Worm (Caenorhabditis elegans): ENCODE data around the gene R02D5.8.

DNA sequence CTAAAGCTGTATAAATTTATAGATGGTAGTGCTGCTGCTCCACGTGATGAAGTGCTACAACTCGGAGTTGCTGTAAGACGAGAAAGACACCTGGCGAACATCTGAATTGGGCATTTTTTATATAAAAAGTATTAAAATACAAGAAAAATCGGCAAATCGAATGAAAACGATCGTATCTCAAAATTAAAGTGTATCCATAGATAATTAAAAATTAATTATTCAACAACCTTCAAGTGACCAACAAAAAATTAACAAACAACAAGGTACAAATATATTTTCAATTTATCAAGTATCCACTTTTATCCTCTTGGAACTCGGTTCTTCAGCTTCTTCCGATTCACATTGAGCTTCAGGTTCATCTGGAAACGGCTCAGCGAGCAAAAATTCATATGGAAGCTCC, at the start of gene R02D5.8:
- TF ChIP-seq unc-3 (GFP tag; conservative IDR thresholded peaks at IDR 0.05) = no peak
- no peak for TF ChIP-seq unc-3 (tag; optimal IDR thresholded peaks at IDR 0.05)
- no peak for TF ChIP-seq T23F11.4 (GFP tag; optimal IDR thresholded peaks at IDR 0.05)
- TF ChIP-seq K02D7.2 (tag; optimal IDR thresholded peaks at IDR 0.05) = no peak
- TF ChIP-seq nhr-11 (tag; optimal IDR thresholded peaks at IDR 0.05) = no peak
- TF ChIP-seq nfya-1 (tag; optimal IDR thresholded peaks at IDR 0.05) = no peak
- no peak for TF ChIP-seq zip-5 (tag; optimal IDR thresholded peaks at IDR 0.05)
- TF ChIP-seq ama-1 (optimal IDR thresholded peaks at IDR 0.05) = no peak
